Fruit fly (Drosophila melanogaster) whole organism, wandering third instar larva: ENCODE measurements around the gene Ptpa.

Experiments
- CG32264 ChIP-seq: fragments of 200-800 bp; sonication (Bioruptor generic); optimal IDR thresholded peaks from 2 replicates; lab custom pipeline; 2016; ENCODE audit warnings: missing biosample characterization, missing genetic modification characterization
- CrebA ChIP-seq: fragments of 200-800 bp; sonication (Bioruptor generic); optimal IDR thresholded peaks from 2 replicates; lab custom pipeline; 2016; ENCODE audit warnings: missing biosample characterization, mild to moderate bottlenecking, missing genetic modification characterization, borderline replicate concordance
- Dfd ChIP-seq: fragments of >200 bp; optimal IDR thresholded peaks from 2 replicates; lab custom pipeline; 2017; ENCODE audit warnings: missing biosample characterization, missing genetic modification characterization
- HLH106 ChIP-seq: fragments of 200-800 bp; optimal IDR thresholded peaks from 3 replicates; lab custom pipeline; 2019; ENCODE audit warnings: missing biosample characterization, mild to moderate bottlenecking, missing genetic modification characterization, moderate library complexity
- Hnf4 ChIP-seq: fragments of 200-800 bp; sonication (Bioruptor generic); optimal IDR thresholded peaks from 2 replicates; lab custom pipeline; 2016; ENCODE audit warnings: missing biosample characterization, mild to moderate bottlenecking, missing genetic modification characterization
- Hr78 ChIP-seq: fragments of >200 bp; optimal IDR thresholded peaks from 2 replicates; lab custom pipeline; 2017; ENCODE audit warnings: missing biosample characterization, missing genetic modification characterization
- Hr83 ChIP-seq: fragments of 200-300 bp; sonication (Bioruptor generic); optimal IDR thresholded peaks from 2 replicates; lab custom pipeline; 2016; ENCODE audit warnings: missing biosample characterization, mild to moderate bottlenecking, missing genetic modification characterization, moderate library complexity; ENCODE audit not compliant: poor library complexity, severe bottlenecking
- Jra ChIP-seq: sonication (Bioruptor generic); optimal IDR thresholded peaks from 2 replicates; lab custom pipeline; 2016; ENCODE audit warnings: missing biosample characterization, missing genetic modification characterization
- Myc ChIP-seq: fragments of >200 bp; optimal IDR thresholded peaks from 2 replicates; lab custom pipeline; 2017
- N ChIP-seq: fragments of >200 bp; optimal IDR thresholded peaks from 2 replicates; lab custom pipeline; 2018; ENCODE audit warnings: missing biosample characterization, missing external identifiers, missing genetic modification characterization
- OdsH ChIP-seq: fragments of 200-800 bp; sonication (Bioruptor generic); optimal IDR thresholded peaks from 2 replicates; lab custom pipeline; 2016; ENCODE audit warnings: missing biosample characterization, mild to moderate bottlenecking, missing genetic modification characterization
- Rel ChIP-seq, 2 experiments: fragments of 200-800 bp; sonication (Bioruptor generic) in 1 of 2; optimal IDR thresholded peaks; 2 replicates in 1 of 2; 3 replicates in 1 of 2; lab custom pipeline; 2016 to 2019; ENCODE audit warnings: mild to moderate bottlenecking in 2 of 2, missing biosample characterization in 2 of 2, missing genetic modification characterization in 2 of 2, moderate library complexity in 1 of 2
- Sp1 ChIP-seq: fragments of 200-800 bp; sonication (Bioruptor generic); optimal IDR thresholded peaks from 3 replicates; lab custom pipeline; 2019; ENCODE audit warnings: missing biosample characterization, mild to moderate bottlenecking, missing genetic modification characterization, moderate library complexity
- Vsx2 ChIP-seq: fragments of 200-300, 225-300 bp; sonication (Bioruptor generic); optimal IDR thresholded peaks from 2 replicates; lab custom pipeline; 2018; ENCODE audit warnings: missing biosample characterization, missing genetic modification characterization; ENCODE audit not compliant: partially characterized antibody
- br ChIP-seq: fragments of 200-800 bp; sonication (Bioruptor generic); optimal IDR thresholded peaks from 2 replicates; lab custom pipeline; 2016; ENCODE audit warnings: missing biosample characterization, missing genetic modification characterization
- brk ChIP-seq: fragments of 200-800 bp; sonication (Bioruptor generic); optimal IDR thresholded peaks from 2 replicates; lab custom pipeline; 2016; ENCODE audit warnings: missing biosample characterization, mild to moderate bottlenecking, missing genetic modification characterization
- dl ChIP-seq, 2 experiments: fragments of 175-275, 200-275 bp in 1 of 2; fragments of 200-275 bp in 1 of 2; sonication (Bioruptor generic); optimal IDR thresholded peaks; lab custom pipeline; 2018; ENCODE audit warnings: mild to moderate bottlenecking in 2 of 2, missing biosample characterization in 2 of 2, missing genetic modification characterization in 2 of 2, moderate library complexity in 2 of 2; ENCODE audit not compliant: partially characterized antibody in 2 of 2, insufficient read depth in 1 of 2
- dmrt93B ChIP-seq: fragments of 200-800 bp; sonication (Bioruptor generic); optimal IDR thresholded peaks from 2 replicates; lab custom pipeline; 2018; ENCODE audit warnings: missing biosample characterization, mild to moderate bottlenecking, missing genetic modification characterization
- dsf ChIP-seq: sonication (Bioruptor generic); optimal IDR thresholded peaks from 2 replicates; lab custom pipeline; 2016; ENCODE audit warnings: missing biosample characterization, missing genetic modification characterization, borderline replicate concordance
- ey ChIP-seq: fragments of 200-800 bp; sonication (Bioruptor generic); optimal IDR thresholded peaks from 2 replicates; lab custom pipeline; 2016; ENCODE audit warnings: missing biosample characterization, missing genetic modification characterization
- foxo ChIP-seq, 2 experiments: fragments of 200-800 bp; sonication (Bioruptor generic); optimal IDR thresholded peaks; 2 replicates in 1 of 2; 3 replicates in 1 of 2; lab custom pipeline; 2016 to 2017; ENCODE audit warnings: missing biosample characterization in 2 of 2, missing genetic modification characterization in 2 of 2
- fru ChIP-seq: fragments of 200-800 bp; sonication (Bioruptor generic); optimal IDR thresholded peaks from 3 replicates; lab custom pipeline; 2016; ENCODE audit warnings: missing biosample characterization, mild to moderate bottlenecking, missing genetic modification characterization
- h ChIP-seq: fragments of 200-800 bp; sonication (Bioruptor generic); optimal IDR thresholded peaks from 3 replicates; lab custom pipeline; 2016; ENCODE audit warnings: missing biosample characterization, mild to moderate bottlenecking, missing genetic modification characterization
- jim ChIP-seq: fragments of 175-275, 200-325 bp; sonication (Bioruptor generic); optimal IDR thresholded peaks from 2 replicates; lab custom pipeline; 2016; ENCODE audit warnings: missing biosample characterization, mild to moderate bottlenecking, missing genetic modification characterization
- psq ChIP-seq: fragments of 200-800 bp; sonication (Bioruptor generic); optimal IDR thresholded peaks from 3 replicates; lab custom pipeline; 2017; ENCODE audit warnings: missing biosample characterization, mild to moderate bottlenecking, missing genetic modification characterization, moderate library complexity
- rgr ChIP-seq: fragments of 200-800 bp; sonication (Bioruptor generic); optimal IDR thresholded peaks from 3 replicates; lab custom pipeline; 2016; ENCODE audit warnings: missing biosample characterization, mild to moderate bottlenecking, missing genetic modification characterization
- sage ChIP-seq: fragments of 200-800 bp; sonication (Bioruptor generic); optimal IDR thresholded peaks from 2 replicates; lab custom pipeline; 2016; ENCODE audit warnings: missing biosample characterization, mild to moderate bottlenecking, missing genetic modification characterization
- sv ChIP-seq: fragments of 200-800 bp; sonication (Bioruptor generic); optimal IDR thresholded peaks from 3 replicates; lab custom pipeline; 2016; ENCODE audit warnings: missing biosample characterization, missing genetic modification characterization
- woc ChIP-seq: sonication (Bioruptor generic); optimal IDR thresholded peaks from 2 replicates; lab custom pipeline; 2016; ENCODE audit warnings: missing biosample characterization, mild to moderate bottlenecking, missing genetic modification characterization

Gene Ptpa

DNA sequence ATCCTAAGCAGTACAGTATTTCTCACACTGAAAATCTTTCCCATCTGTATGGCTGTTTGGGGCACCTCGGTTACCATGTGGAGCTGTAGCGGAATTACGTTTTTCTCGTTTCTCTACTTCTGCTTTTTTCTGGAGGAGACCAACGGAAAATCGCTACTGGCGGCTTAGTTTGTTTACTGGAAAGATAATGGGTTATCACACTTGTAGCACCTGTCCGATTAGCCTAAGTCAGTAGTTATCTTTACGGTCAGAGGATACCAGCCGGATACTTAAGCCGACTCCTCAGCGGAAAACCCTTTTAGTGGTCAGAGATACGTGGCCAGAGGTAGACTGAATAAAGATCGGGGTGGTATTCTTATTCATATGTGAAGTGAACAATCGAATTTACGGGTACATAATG, 44.3 kb upstream of the Ptpa start, which contains the start of gene CG15408:
Gene CG15408, plus strand, starts transcription at position 301 of the 400 bp plus-strand sequence.
- TF ChIP-seq Vsx2 (GFP tag; lab: Kevin White, UChicago): no peak
- no peak for TF ChIP-seq Dfd (GFP tag; lab: Kevin White, UChicago)
- no peak for TF ChIP-seq jim (GFP tag; lab: Kevin White, UChicago)
- TF ChIP-seq CG32264 (GFP tag; lab: Kevin White, UChicago): no peak
- TF ChIP-seq woc (GFP tag; lab: Kevin White, UChicago): no peak
- TF ChIP-seq ey (GFP tag; lab: Kevin White, UChicago): no peak
- TF ChIP-seq OdsH (GFP tag; lab: Kevin White, UChicago): no peak
- no peak for TF ChIP-seq dl (GFP tag; optimal IDR thresholded peaks at IDR 0.05; lab: Kevin White, UChicago; ENCODE audit: insufficient read depth in 1 of 2, partially characterized antibody in 2 of 2)
- TF ChIP-seq N (GFP tag; lab: Kevin White, UChicago): no peak
- no peak for TF ChIP-seq Myc (lab: Kevin White, UChicago)
- no peak for TF ChIP-seq brk
- TF ChIP-seq Sp1 (GFP tag; lab: Kevin White, UChicago): no peak
- TF ChIP-seq fru (GFP tag; lab: Kevin White, UChicago): no peak
- TF ChIP-seq Hr78 (GFP tag; lab: Kevin White, UChicago): no peak

DNA sequence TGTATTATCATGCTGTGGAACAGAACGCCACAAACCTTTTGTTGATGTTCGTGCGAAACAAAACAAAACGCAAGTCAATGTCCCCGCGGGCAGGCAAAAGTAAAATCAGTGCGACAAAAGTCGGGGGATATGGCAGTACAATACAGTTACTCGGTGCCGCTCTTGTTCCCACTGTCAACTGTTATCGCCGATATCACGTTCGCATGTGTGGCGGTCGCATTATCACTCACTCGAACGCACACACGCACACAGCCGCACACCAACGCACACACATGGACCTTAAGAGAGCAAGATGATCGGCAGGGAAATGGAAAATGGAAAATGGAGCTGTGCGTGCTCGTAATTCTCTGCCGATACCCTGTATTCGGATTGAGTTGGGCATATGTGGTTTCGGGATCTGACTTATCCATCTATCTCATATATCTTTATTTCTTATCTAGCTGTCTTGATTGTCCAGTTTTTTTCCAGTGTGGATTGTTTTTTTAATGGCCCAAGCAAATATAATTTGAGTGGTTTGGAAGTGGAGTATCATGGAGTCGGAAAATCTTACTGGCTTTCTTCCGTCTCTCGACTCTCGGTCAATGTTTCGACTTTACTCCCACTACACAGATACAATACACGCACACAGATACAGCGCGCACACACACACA, 38.1 kb upstream of the Ptpa start:
- peak; percentile 18 for TF ChIP-seq fru (GFP tag; lab: Kevin White, UChicago)
- peak; percentile 49 for TF ChIP-seq Hr83 (GFP tag; lab: Kevin White, UChicago)
- TF ChIP-seq HLH106 (tag; lab: Kevin White, UChicago): peak; percentile 40
- peak in 1 of 2 experiments; percentile 61 for TF ChIP-seq foxo (GFP tag; optimal IDR thresholded peaks at IDR 0.05; lab: Kevin White, UChicago)
- no peak for TF ChIP-seq Vsx2 (GFP tag; lab: Kevin White, UChicago)
- TF ChIP-seq dmrt93B (GFP tag; lab: Kevin White, UChicago): peak; percentile 28
- TF ChIP-seq psq (GFP tag; lab: Kevin White, UChicago): peak; percentile 17
- peak; percentile 36 for TF ChIP-seq OdsH (GFP tag; lab: Kevin White, UChicago)
- no peak for TF ChIP-seq jim (GFP tag; lab: Kevin White, UChicago)
- TF ChIP-seq sv (GFP tag; lab: Kevin White, UChicago): peak; percentile 21
- peak; percentile 30 for TF ChIP-seq h (GFP tag; lab: Kevin White, UChicago)
- TF ChIP-seq Rel (GFP tag; optimal IDR thresholded peaks at IDR 0.05; lab: Kevin White, UChicago): no peak
- peak; percentile 83 for TF ChIP-seq Rel (tag; optimal IDR thresholded peaks at IDR 0.05; lab: Kevin White, UChicago)
- TF ChIP-seq ey (GFP tag; lab: Kevin White, UChicago): peak; percentile 54
- no peak for TF ChIP-seq Sp1 (GFP tag; lab: Kevin White, UChicago)
- TF ChIP-seq Jra (GFP tag; lab: Kevin White, UChicago): no peak
- TF ChIP-seq dsf (GFP tag; lab: Kevin White, UChicago): no peak
- peak; percentile 29 for TF ChIP-seq CrebA (GFP tag; lab: Kevin White, UChicago)
- TF ChIP-seq rgr: peak; percentile 35
- peak; percentile 67 for TF ChIP-seq br
- TF ChIP-seq Hnf4 (GFP tag; lab: Kevin White, UChicago): peak; percentile 39
- TF ChIP-seq sage (GFP tag; lab: Kevin White, UChicago): peak; percentile 36

DNA sequence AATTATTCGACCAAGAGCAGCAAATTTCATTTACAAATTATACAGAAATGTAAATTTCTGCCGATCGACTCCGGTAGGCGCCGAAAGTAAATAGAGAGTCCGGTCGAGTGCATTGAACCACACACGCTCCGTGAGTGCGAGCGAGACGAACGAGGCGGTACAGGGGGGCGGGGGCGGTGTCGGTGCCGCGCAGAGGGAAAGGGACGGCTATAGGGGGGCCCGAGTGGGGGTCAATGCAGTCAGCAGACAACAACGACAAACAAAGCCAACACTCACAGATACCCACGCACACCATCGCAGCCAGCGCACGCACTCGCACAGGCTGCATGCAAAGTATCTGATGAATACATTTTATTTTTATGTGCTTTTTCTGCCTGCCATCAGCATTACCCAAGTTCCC, 37.4 kb upstream of the Ptpa start:
- TF ChIP-seq Dfd (GFP tag; lab: Kevin White, UChicago): peak; percentile 53
- no peak for TF ChIP-seq Jra (GFP tag; lab: Kevin White, UChicago)
- peak; percentile 4 for TF ChIP-seq psq (GFP tag; lab: Kevin White, UChicago)
- peak; percentile 3 for TF ChIP-seq rgr
- TF ChIP-seq Sp1 (GFP tag; lab: Kevin White, UChicago): peak; percentile 9
- no peak for TF ChIP-seq CrebA (GFP tag; lab: Kevin White, UChicago)
- TF ChIP-seq Rel (GFP tag; optimal IDR thresholded peaks at IDR 0.05; lab: Kevin White, UChicago): no peak
- peak; percentile 83 for TF ChIP-seq Rel (tag; optimal IDR thresholded peaks at IDR 0.05; lab: Kevin White, UChicago)
- no peak for TF ChIP-seq CG32264 (GFP tag; lab: Kevin White, UChicago)
- peak; percentile 3 for TF ChIP-seq HLH106 (tag; lab: Kevin White, UChicago)
